Fruit fly (Drosophila melanogaster) whole organism, embryonic: ENCODE measurements around the gene Orc2.

ENCODE experiments used
- Abd-B ChIP-seq: fragments of 200-800 bp; sonication (Bioruptor generic); optimal IDR thresholded peaks from 2 replicates; lab custom pipeline; 2018; ENCODE audit warnings: missing biosample characterization, mild to moderate bottlenecking, missing genetic modification characterization, moderate library complexity
- Awh ChIP-seq: fragments of 200-800 bp; sonication (Bioruptor generic); IDR thresholded peaks from 2 replicates; pipeline ENCODE4, ENCODE4 v1.3.6; 2022; ENCODE audit warnings: missing biosample characterization, missing genetic modification characterization
- CG10366 ChIP-seq: fragments of 200-800 bp; sonication (Bioruptor generic); IDR thresholded peaks from 2 replicates; pipeline ENCODE4 v1.3.6; 2022; ENCODE audit warnings: missing biosample characterization, missing genetic modification characterization
- CG11504 ChIP-seq: fragments of 200-800 bp; sonication (Bioruptor generic); optimal IDR thresholded peaks from 3 replicates; lab custom pipeline; 2019; ENCODE audit warnings: missing biosample characterization, mild to moderate bottlenecking, missing genetic modification characterization, moderate library complexity
- CG12236 ChIP-seq: fragments of 200-800 bp; sonication (Bioruptor generic); optimal IDR thresholded peaks from 2 replicates; lab custom pipeline; 2016; ENCODE audit warnings: missing biosample characterization, missing genetic modification characterization
- CG1233 ChIP-seq: fragments of 200-800 bp; sonication (Bioruptor generic); optimal IDR thresholded peaks from 4 replicates; lab custom pipeline; 2018; ENCODE audit warnings: missing biosample characterization, mild to moderate bottlenecking, missing genetic modification characterization
- CG14667 ChIP-seq: fragments of 200-800 bp; sonication (Bioruptor generic); IDR thresholded peaks from 2 replicates; pipeline ENCODE4 v1.3.6; 2022; ENCODE audit warnings: missing biosample characterization, missing genetic modification characterization
- CG15601 ChIP-seq: fragments of 200-800 bp; sonication (Bioruptor generic); optimal IDR thresholded peaks from 3 replicates; lab custom pipeline; 2019; ENCODE audit warnings: missing biosample characterization, mild to moderate bottlenecking, missing genetic modification characterization, moderate library complexity
- CG18262 ChIP-seq: fragments of 200-800 bp; optimal IDR thresholded peaks from 3 replicates; lab custom pipeline; 2019; ENCODE audit warnings: missing biosample characterization, mild to moderate bottlenecking, missing genetic modification characterization, moderate library complexity
- CG2116 ChIP-seq: fragments of 200-800 bp; sonication (Bioruptor generic); optimal IDR thresholded peaks from 3 replicates; lab custom pipeline; 2018; ENCODE audit warnings: missing biosample characterization, mild to moderate bottlenecking, missing genetic modification characterization
- CG30431 ChIP-seq: fragments of 200-800 bp; sonication (Bioruptor generic); optimal IDR thresholded peaks from 2 replicates; lab custom pipeline; 2017; ENCODE audit warnings: missing biosample characterization, missing genetic modification characterization
- CG32767 ChIP-seq: fragments of 200-800 bp; sonication (Bioruptor generic); IDR thresholded peaks from 2 replicates; pipeline ENCODE4 v1.3.6; 2022; ENCODE audit warnings: missing biosample characterization, missing genetic modification characterization
- CG32772 ChIP-seq: fragments of 200-800 bp; sonication (Bioruptor generic); IDR thresholded peaks from 2 replicates; pipeline ENCODE4 v1.3.6; 2022; ENCODE audit warnings: missing biosample characterization, missing genetic modification characterization
- CG6765 ChIP-seq: fragments of 200-800 bp; sonication (Bioruptor generic); optimal IDR thresholded peaks from 3 replicates; lab custom pipeline; 2017; ENCODE audit warnings: missing biosample characterization, mild to moderate bottlenecking, missing genetic modification characterization
- CG8281 ChIP-seq: fragments of 200-800 bp; sonication (Bioruptor generic); optimal IDR thresholded peaks from 2 replicates; lab custom pipeline; 2018; ENCODE audit warnings: missing biosample characterization, mild to moderate bottlenecking, missing genetic modification characterization, moderate library complexity
- CG8359 ChIP-seq: fragments of 200-800 bp; sonication (Bioruptor generic); optimal IDR thresholded peaks from 2 replicates; lab custom pipeline; 2017; ENCODE audit warnings: missing biosample characterization, mild to moderate bottlenecking, missing genetic modification characterization, borderline replicate concordance
- CG9609 ChIP-seq: fragments of 200-800 bp; sonication (Bioruptor generic); optimal IDR thresholded peaks from 3 replicates; lab custom pipeline; 2016; ENCODE audit warnings: missing biosample characterization, missing genetic modification characterization
- CG9932 ChIP-seq: fragments of 200-800 bp; sonication (Bioruptor generic); IDR thresholded peaks from 2 replicates; pipeline ENCODE4 v1.3.6; 2022; ENCODE audit warnings: missing biosample characterization, missing genetic modification characterization
- CHES-1-like ChIP-seq: fragments of 200-800 bp; sonication (Bioruptor generic); optimal IDR thresholded peaks from 2 replicates; lab custom pipeline; 2016; ENCODE audit warnings: missing biosample characterization, missing genetic modification characterization
- Dbx ChIP-seq: fragments of 200-800 bp; sonication (Bioruptor generic); IDR thresholded peaks from 3 replicates; pipeline ENCODE4 v1.3.6; 2022; ENCODE audit warnings: missing biosample characterization, missing genetic modification characterization
- GATAe ChIP-seq: fragments of 200-800 bp; sonication (Bioruptor generic); conservative IDR thresholded peaks from 2 replicates; pipeline ENCODE4 v1.3.6; 2022; ENCODE audit warnings: missing biosample characterization, missing genetic modification characterization
- Lpt ChIP-seq: fragments of >200 bp; optimal IDR thresholded peaks from 2 replicates; lab custom pipeline; 2018; ENCODE audit warnings: missing biosample characterization, missing genetic modification characterization
- Med ChIP-seq: fragments of 200-800 bp; sonication (Bioruptor generic); peaks from one replicate; lab custom pipeline; 2016; ENCODE audit warnings: missing biosample characterization, missing genetic modification characterization, mild to moderate bottlenecking, inconsistent platforms, moderate library complexity
- Six4 ChIP-seq: fragments of 200-800 bp; sonication (Bioruptor generic); optimal IDR thresholded peaks from 2 replicates; lab custom pipeline; 2016; ENCODE audit warnings: missing biosample characterization, missing genetic modification characterization
- Sry-β ChIP-seq: fragments of 200-800 bp; sonication (Bioruptor generic); optimal IDR thresholded peaks from 2 replicates; lab custom pipeline; 2018; ENCODE audit warnings: missing biosample characterization, mild to moderate bottlenecking, missing genetic modification characterization, moderate library complexity
- Ssrp ChIP-seq: fragments of 200-800 bp; sonication (Bioruptor generic); optimal IDR thresholded peaks from 2 replicates; lab custom pipeline; 2018; ENCODE audit warnings: missing biosample characterization, mild to moderate bottlenecking, missing genetic modification characterization, moderate library complexity
- Stat92E ChIP-seq, 3 experiments: fragments of >200 bp in 2 of 3; fragments of 200-800 bp in 1 of 3; sonication (Bioruptor generic) in 1 of 3; optimal IDR thresholded peaks; 2 replicates each; lab custom pipeline; 2017 to 2019; ENCODE audit warnings: missing biosample characterization in 3 of 3, missing genetic modification characterization in 3 of 3, mild to moderate bottlenecking in 1 of 3, moderate library complexity in 1 of 3
- Tbp ChIP-seq: fragments of >200 bp; optimal IDR thresholded peaks from 2 replicates; lab custom pipeline; 2018; ENCODE audit warnings: missing biosample characterization, missing genetic modification characterization
- Vsx1 ChIP-seq: fragments of 200-800 bp; sonication (Bioruptor generic); optimal IDR thresholded peaks from 2 replicates; lab custom pipeline; 2017; ENCODE audit warnings: missing biosample characterization, mild to moderate bottlenecking, missing genetic modification characterization, missing genetic modification reagents
- abd-A ChIP-seq: fragments of 200-800 bp; sonication (Bioruptor generic); optimal IDR thresholded peaks from 3 replicates; lab custom pipeline; 2019; ENCODE audit warnings: missing biosample characterization, mild to moderate bottlenecking, missing genetic modification characterization, moderate library complexity
- dmrt11E ChIP-seq: fragments of 200-800 bp; sonication (Bioruptor generic); optimal IDR thresholded peaks from 3 replicates; lab custom pipeline; 2018; ENCODE audit warnings: missing biosample characterization, mild to moderate bottlenecking, missing genetic modification characterization, moderate library complexity
- dmrt99B ChIP-seq: fragments of 200-800 bp; sonication (Bioruptor generic); optimal IDR thresholded peaks from 2 replicates; lab custom pipeline; 2018; ENCODE audit warnings: missing biosample characterization, mild to moderate bottlenecking, missing genetic modification characterization, moderate library complexity
- dpn ChIP-seq, 2 experiments: fragments of 200-800 bp; sonication (Bioruptor generic); optimal IDR thresholded peaks; 3 replicates each; lab custom pipeline; 2016; ENCODE audit warnings: missing biosample characterization in 2 of 2, missing genetic modification characterization in 2 of 2
- grn ChIP-seq: fragments of 200-800 bp; sonication (Bioruptor generic); optimal IDR thresholded peaks from 3 replicates; lab custom pipeline; 2017; ENCODE audit warnings: missing biosample characterization, missing genetic modification characterization
- gt ChIP-seq: fragments of 200-800 bp; sonication (Bioruptor generic); IDR thresholded peaks from 2 replicates; pipeline ENCODE4 v1.3.6; 2022; ENCODE audit warnings: missing biosample characterization, missing genetic modification characterization
- kay ChIP-seq: fragments of 200-800 bp; sonication (Bioruptor generic); optimal IDR thresholded peaks from 2 replicates; lab custom pipeline; 2016; ENCODE audit warnings: missing biosample characterization, missing genetic modification characterization
- ken ChIP-seq: fragments of 200-800 bp; sonication (Bioruptor generic); IDR thresholded peaks from 3 replicates; pipeline ENCODE4 v1.3.6; 2022; ENCODE audit warnings: missing biosample characterization, missing genetic modification characterization
- kni ChIP-seq: fragments of 200-800 bp; sonication (Bioruptor generic); optimal IDR thresholded peaks from 3 replicates; lab custom pipeline; 2017; ENCODE audit warnings: mild to moderate bottlenecking, missing biosample characterization, missing genetic modification reagents, missing genetic modification characterization
- mam ChIP-seq: fragments of 200-800 bp; sonication (Bioruptor generic); optimal IDR thresholded peaks from 3 replicates; lab custom pipeline; 2016; ENCODE audit warnings: missing biosample characterization, missing genetic modification characterization
- mirr ChIP-seq: fragments of 200-800 bp; sonication (Bioruptor generic); optimal IDR thresholded peaks from 3 replicates; lab custom pipeline; 2018; ENCODE audit warnings: missing biosample characterization, mild to moderate bottlenecking, missing genetic modification characterization
- phol ChIP-seq: fragments of 200-800 bp; sonication (Bioruptor generic); optimal IDR thresholded peaks from 3 replicates; lab custom pipeline; 2018; ENCODE audit warnings: missing biosample characterization, mild to moderate bottlenecking, missing genetic modification characterization, moderate library complexity
- pum ChIP-seq: fragments of 200-800 bp; sonication (Bioruptor generic); optimal IDR thresholded peaks from 2 replicates; lab custom pipeline; 2016; ENCODE audit warnings: missing biosample characterization, missing genetic modification characterization
- row ChIP-seq: fragments of 200-800 bp; sonication (Bioruptor generic); IDR thresholded peaks from 3 replicates; pipeline ENCODE4 v1.3.6; 2022; ENCODE audit warnings: missing biosample characterization, missing genetic modification characterization
- sens ChIP-seq: fragments of 200-800 bp; sonication (Bioruptor generic); peaks from one replicate; lab custom pipeline; 2016; ENCODE audit warnings: missing biosample characterization, missing genetic modification characterization
- sim ChIP-seq: fragments of 200-800 bp; sonication (Bioruptor generic); IDR thresholded peaks from 2 replicates; pipeline ENCODE4 v1.3.6; 2022; ENCODE audit warnings: missing biosample characterization, missing genetic modification characterization
- tap ChIP-seq: fragments of 200-800 bp; optimal IDR thresholded peaks from 3 replicates; lab custom pipeline; 2019; ENCODE audit warnings: missing biosample characterization, mild to moderate bottlenecking, missing genetic modification characterization, moderate library complexity
- twi ChIP-seq: fragments of 200-800 bp; optimal IDR thresholded peaks from 2 replicates; lab custom pipeline; 2019; ENCODE audit warnings: missing biosample characterization, mild to moderate bottlenecking, missing genetic modification characterization, moderate library complexity
- yki ChIP-seq: fragments of >200 bp; optimal IDR thresholded peaks from 3 replicates; lab custom pipeline; 2018
- z ChIP-seq: fragments of 200-800 bp; sonication (Bioruptor generic); IDR thresholded peaks from 3 replicates; pipeline ENCODE4 v1.3.6; 2022; ENCODE audit warnings: missing biosample characterization, missing genetic modification characterization

Orc2 gene

dm6 chr3R:14011175-14011574 lies 46.5 kb downstream of the Orc2 start:
- TF ChIP-seq Stat92E (GFP tag; optimal IDR thresholded peaks at IDR 0.05; lab: Kevin White, UChicago) (peak in 1 of 3 experiments; percentile 28), abd-A (tag; lab: Kevin White, UChicago) (peak; percentile 18), CG8359 (no peak), kni (GFP tag; lab: Kevin White, UChicago) (peak; percentile 59), CG1233 (GFP tag; lab: Kevin White, UChicago) (no peak), twi (tag; lab: Kevin White, UChicago) (no peak), CG15601 (no peak), Med (peak; percentile 71), Awh (GFP tag; lab: Robert Waterston, UW) (peak; percentile 26; the same call in 1 of the 2 replicates), grn (GFP tag; lab: Kevin White, UChicago) (peak; percentile 61)

- no peak for TF ChIP-seq CG2116 (GFP tag; lab: Kevin White, UChicago)
- no peak for TF ChIP-seq CG30431
- TF ChIP-seq Dbx (GFP tag; lab: Robert Waterston, UW) = no peak
- peak; percentile 52 for TF ChIP-seq row
- no peak for TF ChIP-seq sim (GFP tag; lab: Robert Waterston, UW)
- 0 out of 2 replicates have a peak, but pooled peaks have one; percentile 10 for TF ChIP-seq CG32767 (GFP tag; lab: Robert Waterston, UW)
- peak; percentile 2 for TF ChIP-seq Ssrp
- peak; percentile 8 for TF ChIP-seq phol
- no peak for TF ChIP-seq mirr
- TF ChIP-seq dpn (GFP tag; optimal IDR thresholded peaks at IDR 0.05; lab: Kevin White, UChicago) = no peak
- peak; percentile 91 for TF ChIP-seq Sry-β (GFP tag; lab: Kevin White, UChicago)
- TF ChIP-seq dmrt99B (tag; lab: Kevin White, UChicago) = no peak
- peak; percentile 17 for TF ChIP-seq CG18262 (tag; lab: Kevin White, UChicago)
- no peak for TF ChIP-seq CG10366 (GFP tag; lab: Robert Waterston, UW)
- TF ChIP-seq mam (GFP tag; lab: Kevin White, UChicago) = no peak
- no peak for TF ChIP-seq gt (GFP tag; lab: Robert Waterston, UW)
- TF ChIP-seq dmrt11E (tag; lab: Kevin White, UChicago) = peak; percentile 2
- no peak for TF ChIP-seq z (GFP tag; lab: Robert Waterston, UW)
- no peak for TF ChIP-seq CHES-1-like (GFP tag; lab: Kevin White, UChicago)
- peak; percentile 15 for TF ChIP-seq CG11504 (tag; lab: Kevin White, UChicago)
- peak; percentile 87 for TF ChIP-seq sens
- TF ChIP-seq CG32772 (GFP tag; lab: Robert Waterston, UW) = no peak
- TF ChIP-seq CG9932 (GFP tag; lab: Robert Waterston, UW) = no peak
- no peak for TF ChIP-seq Tbp (GFP tag; lab: Kevin White, UChicago)
These were observed 46.9 kb downstream of the Orc2 start for dm6 chr3R:14011629-14012028.

DNA sequence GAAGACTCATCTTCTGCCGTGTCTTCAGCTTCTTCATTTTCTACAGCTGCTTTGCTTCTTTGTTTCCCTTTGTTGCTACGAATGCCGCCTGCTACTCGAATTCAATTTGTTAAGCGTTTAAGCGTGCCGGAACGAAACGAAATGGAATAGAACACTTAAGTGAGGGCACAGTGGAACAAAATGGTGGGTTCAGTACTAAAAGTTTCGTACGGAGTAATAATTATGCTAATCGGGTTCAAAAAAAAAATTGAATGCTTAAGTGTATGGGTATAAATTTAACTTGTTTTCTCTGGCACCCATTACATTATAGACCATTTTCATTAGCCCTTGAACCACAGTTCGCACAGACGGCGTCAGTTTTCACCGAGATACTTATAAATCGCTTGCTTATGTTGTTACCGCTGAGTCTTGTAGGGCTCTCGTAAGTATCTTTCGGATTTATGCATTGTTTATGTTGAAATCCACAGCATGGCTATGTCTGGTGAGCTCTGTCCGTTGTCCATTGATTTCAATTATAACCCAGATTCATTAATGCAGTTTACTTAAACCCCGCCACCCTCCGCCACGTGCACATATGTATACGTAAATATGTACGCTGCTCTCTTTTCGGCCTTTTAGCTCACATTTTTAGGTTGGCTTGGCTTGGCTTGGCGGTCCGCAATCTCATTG lies 47.9 kb downstream of the Orc2 start:
- TF ChIP-seq Abd-B (GFP tag; lab: Kevin White, UChicago) (peak; percentile 71), Lpt (GFP tag; lab: Kevin White, UChicago) (no peak), CG14667 (GFP tag; lab: Robert Waterston, UW) (peak; percentile 96), CG9609 (GFP tag; lab: Kevin White, UChicago) (peak; percentile 78), Six4 (peak; percentile 92), GATAe (GFP tag; lab: Robert Waterston, UW) (peak; percentile 81), Vsx1 (no peak), yki (lab: Kevin White, UChicago) (no peak), ken (GFP tag; lab: Robert Waterston, UW) (peak; percentile 94), kay (peak; percentile 86), tap (tag; lab: Kevin White, UChicago) (peak; percentile 90), CG6765 (peak; percentile 77), CG12236 (GFP tag; lab: Kevin White, UChicago) (peak; percentile 64), CG30431 (peak; percentile 73), pum (GFP tag; lab: Kevin White, UChicago) (peak; percentile 84), CG8281 (tag; lab: Kevin White, UChicago) (peak; percentile 71), Awh (GFP tag; lab: Robert Waterston, UW) (peak; percentile 96)
